Fruit fly (Drosophila melanogaster): Measurements from ENCODE around the gene CG8664.

CG8664 gene

dm6 chrX:17265402-17266028 is 17.0 kb downstream of the CG8664 start:
- no peak for TF ChIP-seq CTCF (optimal IDR thresholded peaks at IDR 0.05)

DNA sequence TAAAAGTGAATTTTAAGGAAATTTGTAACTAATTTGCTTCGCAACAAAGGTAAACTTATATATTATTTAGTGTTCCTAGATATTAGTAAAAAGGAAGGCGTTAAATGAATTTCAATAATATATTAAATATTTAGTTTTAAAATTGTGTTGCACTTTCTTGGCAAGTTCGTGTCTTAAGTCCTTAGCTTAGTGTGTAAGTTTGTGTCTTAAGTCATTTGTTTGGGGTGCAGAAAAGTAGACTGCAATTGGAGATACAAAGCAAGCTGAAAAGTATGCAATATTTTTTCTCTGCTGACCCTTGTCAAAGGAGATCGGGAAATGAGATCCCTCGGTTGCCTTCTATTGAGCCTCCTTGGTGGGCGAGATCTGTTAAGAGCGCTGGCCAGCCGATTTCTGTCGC is 20.5 kb downstream of the CG8664 start:
- TF ChIP-seq CTCF (optimal IDR thresholded peaks at IDR 0.05) (no peak), CG8478 (optimal IDR thresholded peaks at IDR 0.05) (no peak)

dm6 chrX:17255677-17256076 is 26.8 kb downstream of the CG8664 start:
- TF ChIP-seq CTCF (optimal IDR thresholded peaks at IDR 0.05) (no peak), CG8478 (optimal IDR thresholded peaks at IDR 0.05) (no peak)

DNA sequence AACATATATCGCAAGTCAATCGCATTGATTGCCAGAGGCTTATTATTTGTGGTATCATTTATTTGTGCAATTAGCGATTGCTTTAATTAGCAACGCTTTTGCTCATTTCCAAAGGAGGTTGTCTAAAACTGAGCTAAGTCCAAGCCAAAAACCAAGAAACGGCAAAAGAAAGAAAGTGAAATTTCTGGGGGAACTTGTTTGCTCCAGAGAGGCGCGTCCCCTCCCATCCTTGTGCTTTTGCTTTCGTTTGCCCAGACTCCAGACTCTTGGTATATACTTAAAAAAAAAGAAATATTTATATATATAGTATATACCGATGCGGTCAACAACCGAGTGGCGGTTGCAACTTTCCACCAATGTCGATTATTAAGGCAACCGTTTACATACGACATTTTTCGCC is 28.4 kb downstream of the CG8664 start:
- no peak for TF ChIP-seq CTCF (optimal IDR thresholded peaks at IDR 0.05)
- TF ChIP-seq CG8478 (optimal IDR thresholded peaks at IDR 0.05) = no peak

dm6 chrX:17249326-17249725 is 33.2 kb downstream of the CG8664 start, which contains the start of gene CG8675:
Gene CG8675 (minus strand): TSS chrX:17249502.
- TF ChIP-seq CG8478 (optimal IDR thresholded peaks at IDR 0.05) = no peak
- peak in 1 of 2 experiments; percentile 48 for TF ChIP-seq CTCF (optimal IDR thresholded peaks at IDR 0.05)

- TF ChIP-seq CTCF (optimal IDR thresholded peaks at IDR 0.05) (no peak), CG8478 (optimal IDR thresholded peaks at IDR 0.05) (no peak)
These were observed 35.6 kb downstream of the CG8664 start, which contains the start of gene CG42854 for dm6 chrX:17246916-17247315. Gene CG42854 (minus strand): TSS chrX:17247016.

DNA sequence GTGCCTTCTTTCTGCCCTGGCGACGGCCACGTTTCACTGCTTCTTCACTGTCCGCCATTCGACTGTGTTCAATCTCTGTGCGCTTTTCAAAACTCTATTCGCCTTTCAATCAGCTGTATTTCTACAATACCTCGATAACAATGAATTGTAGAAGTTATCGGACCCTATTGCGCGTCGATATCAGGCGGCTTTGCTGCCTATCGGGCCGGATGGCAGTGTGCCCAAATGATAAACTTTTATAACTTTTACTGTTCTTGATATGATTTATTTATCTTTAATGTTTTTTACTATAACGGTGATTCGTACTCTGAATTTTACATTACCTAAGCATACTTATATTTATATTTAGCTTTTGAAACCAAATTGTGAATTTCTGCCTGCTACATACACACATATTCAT is 37.7 kb downstream of the CG8664 start, which contains the start of gene CG8915:
Gene CG8915 (minus strand): TSS at position 148 of the 400 bp plus-strand sequence.
- TF ChIP-seq CTCF (optimal IDR thresholded peaks at IDR 0.05) (no peak), CG8478 (optimal IDR thresholded peaks at IDR 0.05) (no peak)

dm6 chrX:17237421-17237820 is 45.1 kb downstream of the CG8664 start:
- TF ChIP-seq CTCF (optimal IDR thresholded peaks at IDR 0.05) (no peak), CG8478 (optimal IDR thresholded peaks at IDR 0.05) (no peak)

DNA sequence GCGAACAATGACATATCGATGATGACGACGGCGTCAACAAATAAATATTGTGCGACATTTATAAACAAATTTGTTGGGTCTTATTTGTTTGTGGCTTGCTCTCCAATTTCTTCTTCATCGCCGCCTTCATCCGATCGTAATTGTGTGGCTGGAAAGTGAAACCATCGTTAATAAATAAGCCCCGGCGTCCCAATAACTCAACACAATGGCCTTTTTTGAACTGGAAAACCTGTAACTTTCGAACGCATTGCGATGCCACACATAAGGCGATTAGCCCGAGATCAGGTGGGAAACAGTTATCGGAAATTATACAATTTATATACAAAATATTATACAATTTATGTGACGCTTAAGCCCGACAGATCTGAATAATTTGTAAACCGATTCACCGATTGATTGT is 46.1 kb downstream of the CG8664 start:
- no peak for TF ChIP-seq CG8478 (optimal IDR thresholded peaks at IDR 0.05)
- TF ChIP-seq CTCF (optimal IDR thresholded peaks at IDR 0.05) = no peak

- TF ChIP-seq CG8478 (optimal IDR thresholded peaks at IDR 0.05) (no peak), CTCF (optimal IDR thresholded peaks at IDR 0.05) (no peak)
These were observed 49.9 kb downstream of the CG8664 start, which contains the start of gene f for dm6 chrX:17232642-17233041. Gene f (plus strand): TSS chrX:17232942.

DNA sequence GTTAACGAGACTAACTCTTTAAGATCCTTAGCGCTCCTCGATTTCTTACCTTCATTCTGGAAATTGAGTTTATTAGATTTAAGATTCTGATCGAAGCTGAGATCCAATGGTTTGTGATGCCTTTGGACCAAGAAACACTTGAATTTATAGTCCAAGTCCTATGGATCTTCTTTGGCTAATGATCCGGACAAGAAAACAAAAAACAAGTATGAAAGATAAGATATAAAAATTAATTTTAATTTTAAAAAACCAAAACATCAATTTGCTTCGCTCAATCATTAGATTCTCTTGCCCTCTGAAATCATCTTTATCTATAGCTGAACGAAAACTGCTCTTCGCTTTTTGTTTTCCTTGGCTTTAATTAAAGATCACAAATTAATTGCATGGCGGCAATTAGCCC is 51.6 kb downstream of the CG8664 start, which contains the start of gene CG10597:
Gene CG10597 (minus strand): TSS at position 101 of the 400 bp plus-strand sequence.
- TF ChIP-seq CTCF (optimal IDR thresholded peaks at IDR 0.05) (no peak), CG8478 (optimal IDR thresholded peaks at IDR 0.05) (no peak)
